Worm (Caenorhabditis elegans): Measurements from ENCODE around the gene lsy-13.

ce11 chrIV:16860702-16861101 is 3.0 kb upstream of the lsy-13 start:
- TF ChIP-seq nhr-6 (tag; optimal IDR thresholded peaks at IDR 0.05) (no peak), aly-2 (tag; optimal IDR thresholded peaks at IDR 0.05) (no peak), nhr-25 (tag; optimal IDR thresholded peaks at IDR 0.05) (no peak), skn-1 (tag; optimal IDR thresholded peaks at IDR 0.05) (no peak), mdl-1 (tag; optimal IDR thresholded peaks at IDR 0.05) (no peak), zag-1 (tag; optimal IDR thresholded peaks at IDR 0.05) (no peak), nhr-77 (tag; optimal IDR thresholded peaks at IDR 0.05) (no peak), lin-11 (tag; optimal IDR thresholded peaks at IDR 0.05) (no peak), ztf-11 (tag; optimal IDR thresholded peaks at IDR 0.05) (no peak), snpc-4 (tag; optimal IDR thresholded peaks at IDR 0.05) (no peak), elt-1 (tag; optimal IDR thresholded peaks at IDR 0.05) (no peak), R02D3.7 (tag; optimal IDR thresholded peaks at IDR 0.05) (no peak), unc-39 (tag; optimal IDR thresholded peaks at IDR 0.05) (no peak), sma-3 (GFP tag; optimal IDR thresholded peaks at IDR 0.05) (no peak)

Measured in whole organism, L2 larva.